Worm (Caenorhabditis elegans) whole organism, L4 larva: ENCODE measurements around the gene F39G3.2.

Experiments used
- F10B5.3 ChIP-seq: sonication (generic microtip); optimal IDR thresholded peaks from 2 replicates; lab custom pipeline; 2016; ENCODE audit warnings: mild to moderate bottlenecking, missing genetic modification characterization, missing compliant biosample characterization
- F26F4.8 ChIP-seq: fragments of 200-800 bp; sonication (Bioruptor generic); conservative IDR thresholded peaks from 2 replicates; pipeline ENCODE4 v1.3.6; 2022; ENCODE audit warnings: missing genetic modification characterization, missing compliant biosample characterization
- F37D6.2 ChIP-seq: sonication (generic microtip); optimal IDR thresholded peaks from 2 replicates; lab custom pipeline; 2016; ENCODE audit warnings: mild to moderate bottlenecking, missing genetic modification characterization, missing compliant biosample characterization
- ZK546.5 ChIP-seq, 2 experiments: sonication (generic microtip); optimal IDR thresholded peaks; 2 replicates each; lab custom pipeline; 2017; ENCODE audit warnings: missing biosample characterization in 2 of 2, missing genetic modification characterization in 2 of 2
- aha-1 ChIP-seq: fragments of 150-350 bp; peaks from one replicate; lab custom pipeline; 2014; ENCODE audit warnings: missing biosample characterization, missing genetic modification characterization
- ceh-20 ChIP-seq: fragments of 200-800 bp; sonication (Bioruptor generic); IDR thresholded peaks from 2 replicates; pipeline ENCODE4 v1.3.6; 2022; ENCODE audit warnings: missing genetic modification reagents, missing genetic modification characterization, missing compliant biosample characterization
- ceh-44 ChIP-seq: fragments of 200-800 bp; sonication (Bioruptor generic); IDR thresholded peaks from 2 replicates; pipeline ENCODE4 v1.3.6; 2022; ENCODE audit warnings: missing genetic modification reagents, missing genetic modification characterization, missing compliant biosample characterization
- cey-2 ChIP-seq: sonication (generic microtip); optimal IDR thresholded peaks from 3 replicates; lab custom pipeline; 2017; ENCODE audit warnings: missing genetic modification characterization, mild to moderate bottlenecking, missing compliant biosample characterization, antibody characterized with exemption, borderline replicate concordance; ENCODE audit not compliant: insufficient read depth
- ctbp-1 ChIP-seq: fragments of 200-800 bp; sonication (Bioruptor generic); IDR thresholded peaks from 2 replicates; pipeline ENCODE4 v1.3.6; 2022; ENCODE audit warnings: missing genetic modification reagents, missing genetic modification characterization, missing compliant biosample characterization
- daf-12 ChIP-seq: fragments of 150-350 bp; optimal IDR thresholded peaks from 2 replicates; lab custom pipeline; 2014; ENCODE audit warnings: missing biosample characterization, missing genetic modification reagents, missing genetic modification characterization
- dmd-6 ChIP-seq: fragments of 200-800 bp; sonication (Bioruptor generic); IDR thresholded peaks from 2 replicates; pipeline ENCODE4 v1.3.6; 2022; ENCODE audit warnings: missing genetic modification reagents, missing genetic modification characterization, missing compliant biosample characterization
- fkh-10 ChIP-seq: fragments of 150-350 bp; optimal IDR thresholded peaks from 2 replicates; lab custom pipeline; 2014; ENCODE audit warnings: missing biosample characterization, missing genetic modification reagents, missing genetic modification characterization
- gei-8 ChIP-seq: fragments of 200-800 bp; sonication (Bioruptor generic); optimal IDR thresholded peaks from 2 replicates; lab custom pipeline; 2018; ENCODE audit warnings: mild to moderate bottlenecking, missing genetic modification characterization, missing compliant biosample characterization
- hlh-11 ChIP-seq: fragments of 200-800 bp; sonication (Bioruptor generic); optimal IDR thresholded peaks from 2 replicates; lab custom pipeline; 2018; ENCODE audit warnings: mild to moderate bottlenecking, missing genetic modification characterization, missing compliant biosample characterization
- lim-7 ChIP-seq: fragments of 200-800 bp; sonication (Bioruptor generic); IDR thresholded peaks from 2 replicates; pipeline ENCODE4 v1.3.6; 2022; ENCODE audit warnings: missing genetic modification characterization, missing compliant biosample characterization
- lin-38 ChIP-seq: fragments of 200-800 bp; sonication (Bioruptor generic); IDR thresholded peaks from 2 replicates; pipeline ENCODE4 v1.3.6; 2022; ENCODE audit warnings: missing genetic modification reagents, missing genetic modification characterization, missing compliant biosample characterization
- lir-3 ChIP-seq: sonication (generic microtip); optimal IDR thresholded peaks from 2 replicates; lab custom pipeline; 2016; ENCODE audit warnings: mild to moderate bottlenecking, missing genetic modification characterization, missing compliant biosample characterization
- madf-9 ChIP-seq: fragments of 200-800 bp; sonication (Bioruptor generic); conservative IDR thresholded peaks from 2 replicates; pipeline ENCODE4 v1.3.6; 2022; ENCODE audit warnings: missing genetic modification reagents, missing genetic modification characterization, missing compliant biosample characterization
- mdt-29 ChIP-seq: fragments of 200-800 bp; sonication (Bioruptor generic); IDR thresholded peaks from 2 replicates; pipeline ENCODE4 v1.3.6; 2022; ENCODE audit warnings: missing genetic modification reagents, missing genetic modification characterization, missing compliant biosample characterization
- nhr-111 ChIP-seq: fragments of 200-800 bp; sonication (Bioruptor generic); optimal IDR thresholded peaks from 2 replicates; lab custom pipeline; 2018; ENCODE audit warnings: mild to moderate bottlenecking, missing genetic modification characterization, missing compliant biosample characterization
- skn-1 ChIP-seq: fragments of 150-350 bp; optimal IDR thresholded peaks from 2 replicates; lab custom pipeline; 2014; ENCODE audit warnings: missing biosample characterization, missing genetic modification characterization
- tag-97 ChIP-seq: fragments of 200-800 bp; sonication (Bioruptor generic); IDR thresholded peaks from 2 replicates; pipeline ENCODE4 v1.3.6; 2022; ENCODE audit warnings: missing genetic modification characterization, missing compliant biosample characterization
- unc-62 ChIP-seq, 3 experiments: fragments of 150-350 bp in 1 of 3; sonication (generic microtip); optimal IDR thresholded peaks in 2 of 3; peaks in 1 of 3; 1 replicate in 1 of 3; 2 replicates in 2 of 3; lab custom pipeline; 2014 to 2017; ENCODE audit warnings: missing biosample characterization in 3 of 3, missing genetic modification characterization in 3 of 3, missing genetic modification reagents in 3 of 3, missing genotype in 1 of 3
- zfp-2 ChIP-seq: sonication (generic microtip); optimal IDR thresholded peaks from 2 replicates; lab custom pipeline; 2016; ENCODE audit warnings: mild to moderate bottlenecking, missing genetic modification characterization, missing compliant biosample characterization
- zip-11 ChIP-seq: fragments of 200-800 bp; sonication (Bioruptor generic); IDR thresholded peaks from 2 replicates; pipeline ENCODE4 v1.3.6; 2022; ENCODE audit warnings: missing genetic modification characterization, missing compliant biosample characterization
- ztf-7 ChIP-seq: fragments of 150-350 bp; optimal IDR thresholded peaks from 2 replicates; lab custom pipeline; 2014; ENCODE audit warnings: missing biosample characterization, missing genetic modification characterization

F39G3.2 gene

DNA sequence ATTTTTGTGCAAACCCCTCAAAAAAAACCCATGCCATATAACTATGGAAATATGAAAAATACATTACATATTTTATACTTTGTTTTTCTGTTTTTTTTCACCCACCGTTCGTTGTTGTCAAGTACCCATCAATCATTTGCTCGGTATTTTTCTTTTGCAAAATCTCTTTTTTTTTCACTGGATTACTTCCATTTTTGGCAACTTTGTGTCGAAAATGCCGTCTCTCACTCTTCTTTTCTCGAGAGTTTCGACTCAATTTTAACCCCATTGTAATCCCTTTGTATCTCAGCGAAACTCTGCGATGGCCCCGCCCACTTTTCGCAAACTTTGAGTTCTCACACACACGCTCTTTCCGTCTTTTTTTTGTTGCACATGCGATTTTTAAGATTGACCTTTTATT is 37.5 kb downstream of the F39G3.2 start:
- peak in 1 of 2 experiments; percentile 68 for TF ChIP-seq unc-62 (GFP tag; optimal IDR thresholded peaks at IDR 0.05 in 1 of 2; lab: Kevin White, UChicago)
- TF ChIP-seq unc-62 (tag; optimal IDR thresholded peaks at IDR 0.05; lab: Kevin White, UChicago), result no peak
- TF ChIP-seq madf-9, result no peak
- TF ChIP-seq ceh-20 (GFP tag; lab: Robert Waterston, UW), result 0 out of 2 replicates have a peak, but pooled peaks have one; percentile 32

DNA sequence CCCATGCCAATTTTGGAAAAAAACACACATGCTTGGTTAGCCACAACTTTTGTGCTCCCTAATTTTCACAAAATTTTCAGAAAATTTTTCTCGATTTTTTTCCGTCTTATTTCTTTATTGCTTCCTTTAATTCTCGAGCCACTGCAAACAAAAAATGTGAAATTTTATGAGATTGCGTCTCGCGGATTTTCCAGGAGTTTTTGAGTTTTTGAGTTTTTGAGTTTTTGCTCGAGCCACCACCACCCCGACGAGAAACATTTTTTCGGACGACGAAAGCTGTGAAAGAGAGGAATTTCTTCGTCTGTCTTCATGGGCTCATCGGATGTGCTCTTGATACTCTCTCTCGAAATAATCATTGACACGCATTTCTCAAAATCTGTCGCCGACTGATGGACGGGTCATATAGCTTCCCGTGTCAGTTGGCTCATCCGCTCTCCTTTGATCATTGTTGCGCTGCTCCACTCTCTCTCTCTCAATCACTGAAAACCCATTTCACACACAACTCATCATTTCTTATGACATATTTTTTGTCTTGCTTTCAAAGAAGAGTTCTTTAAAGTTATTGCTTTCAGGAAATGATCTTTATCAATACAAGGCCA is 39.9 kb downstream of the F39G3.2 start, which contains the start of gene C18G1.1:
Gene C18G1.1, plus strand, starts transcription at position 573 of the 599 bp plus-strand sequence.
- TF ChIP-seq ztf-7 (tag; lab: Kevin White, UChicago) (no peak), unc-62 (GFP tag; optimal IDR thresholded peaks at IDR 0.05 in 1 of 2; lab: Kevin White, UChicago) (peak in 1 of 2 experiments; percentile 94), unc-62 (tag; optimal IDR thresholded peaks at IDR 0.05; lab: Kevin White, UChicago) (no peak)
- TF ChIP-seq, all 104 proteins: peak for 1

DNA sequence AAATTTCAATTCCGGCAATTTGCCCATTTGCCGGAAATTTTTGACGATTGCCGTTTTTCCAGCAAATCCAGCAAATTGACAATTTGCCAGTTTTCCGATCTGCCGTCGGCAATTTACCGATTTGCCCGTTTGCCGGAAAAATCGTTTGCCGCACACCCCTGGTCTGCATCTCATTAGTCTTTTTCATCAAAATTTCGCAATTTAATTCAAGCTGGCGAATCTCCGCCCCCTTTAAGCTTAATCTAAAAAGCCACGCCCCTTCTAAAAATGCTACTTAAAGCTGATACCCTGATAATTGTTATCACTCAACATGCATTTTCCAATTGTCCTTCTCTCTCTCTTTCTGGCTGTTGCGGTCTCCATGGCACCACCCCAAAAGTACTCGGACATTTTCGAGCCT is 45.7 kb downstream of the F39G3.2 start, which contains the start of gene Y60C6A.1:
Gene Y60C6A.1, plus strand, starts transcription at position 301 of the 400 bp plus-strand sequence.
- TF ChIP-seq nhr-111 (GFP tag; lab: Kevin White, UChicago) (no peak), ceh-20 (GFP tag; lab: Robert Waterston, UW) (no peak), aha-1 (tag; lab: Kevin White, UChicago) (peak; percentile 59), F37D6.2 (no peak), mdt-29 (GFP tag; lab: Robert Waterston, UW) (no peak), skn-1 (tag; lab: Kevin White, UChicago) (no peak), ceh-44 (GFP tag; lab: Robert Waterston, UW) (no peak)

DNA sequence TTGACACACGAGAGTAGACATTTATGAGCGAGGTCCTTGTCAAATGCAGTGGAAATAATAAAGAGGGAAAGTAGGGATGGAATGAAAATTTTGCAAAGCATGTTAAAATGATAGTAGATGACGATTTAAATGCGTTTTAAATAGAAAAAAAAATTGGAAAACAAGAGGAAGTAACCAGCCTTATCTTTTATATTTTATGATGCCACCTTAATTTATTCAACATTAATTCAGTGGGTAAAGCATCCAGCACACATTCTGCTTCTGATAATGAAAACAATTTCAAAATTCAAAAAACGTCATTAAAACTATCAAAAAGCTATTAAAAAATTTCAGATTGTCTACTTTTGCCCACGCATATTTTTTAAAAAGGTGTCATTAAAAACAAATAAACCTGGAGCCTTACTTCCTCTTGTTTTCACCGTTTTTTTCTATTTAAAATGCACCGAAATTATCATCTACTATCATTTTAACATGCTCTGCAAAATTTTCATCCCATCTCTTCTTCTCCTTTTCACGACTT is 47.8 kb downstream of the F39G3.2 start, which contains the start of the genes Y60C6A.2 and Y60C6A.3:
Gene Y60C6A.2, minus strand, starts transcription at position 101 of the 520 bp plus-strand sequence.
Gene Y60C6A.3, plus strand, starts transcription at position 470 of the 520 bp plus-strand sequence.
- TF ChIP-seq hlh-11 (tag; lab: Kevin White, UChicago) (no peak), aha-1 (tag; lab: Kevin White, UChicago) (peak; percentile 44)

DNA sequence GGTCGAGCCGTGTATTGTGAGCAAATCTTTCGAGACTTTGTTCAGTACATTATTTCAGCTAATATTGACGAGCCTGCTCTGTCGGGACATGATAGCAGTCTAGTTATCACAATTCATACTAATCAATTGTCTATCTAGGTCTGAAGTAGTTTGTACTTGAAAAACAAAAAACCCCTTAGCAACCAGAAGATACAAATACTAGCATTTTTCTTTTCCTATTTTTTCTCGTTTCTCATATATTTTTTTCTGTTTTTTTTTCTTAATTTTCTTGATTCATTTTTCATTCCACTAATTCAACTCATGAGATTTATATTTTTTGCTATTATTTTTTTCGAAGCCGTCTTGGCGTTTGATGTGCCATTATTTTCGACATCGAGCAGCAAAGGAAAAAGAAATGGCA is 49.5 kb downstream of the F39G3.2 start, which contains the start of gene R02F11.9:
Gene R02F11.9, plus strand, starts transcription at position 301 of the 400 bp plus-strand sequence.
- TF ChIP-seq F10B5.3 (tag; lab: Kevin White, UChicago) (no peak), fkh-10 (GFP tag; lab: Kevin White, UChicago) (no peak), zfp-2 (tag; lab: Kevin White, UChicago) (no peak), lin-38 (GFP tag; lab: Robert Waterston, UW) (no peak), ZK546.5 (tag; optimal IDR thresholded peaks at IDR 0.05; lab: Kevin White, UChicago) (no peak), F26F4.8 (GFP tag; lab: Robert Waterston, UW) (no peak), skn-1 (tag; lab: Kevin White, UChicago) (no peak), lir-3 (tag; lab: Kevin White, UChicago) (no peak), lim-7 (GFP tag; lab: Robert Waterston, UW) (no peak), cey-2 (tag; lab: Kevin White, UChicago) (no peak)

DNA sequence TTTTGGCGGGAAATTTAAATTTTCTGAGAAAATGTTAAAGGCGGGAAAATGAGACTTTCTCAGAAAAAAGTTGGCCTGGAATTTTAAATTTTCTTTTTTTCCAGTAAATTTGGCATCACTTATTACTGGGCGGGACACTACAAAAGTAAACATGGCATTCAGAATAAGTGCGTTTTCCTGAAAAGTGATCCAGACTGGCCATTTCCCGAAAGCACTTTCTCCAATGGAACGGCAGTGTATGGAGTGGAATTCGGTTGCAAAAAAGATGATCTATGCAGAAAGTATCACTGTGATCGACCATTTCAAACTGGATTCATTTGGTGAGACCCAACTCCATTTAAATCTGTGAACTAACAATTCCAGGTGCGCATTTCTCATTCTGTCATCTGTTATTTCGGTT is 50.2 kb downstream of the F39G3.2 start:
- peak in 1 of 2 experiments; percentile 32 for TF ChIP-seq unc-62 (GFP tag; optimal IDR thresholded peaks at IDR 0.05 in 1 of 2; lab: Kevin White, UChicago)
- TF ChIP-seq unc-62 (tag; optimal IDR thresholded peaks at IDR 0.05; lab: Kevin White, UChicago), result no peak
- no peak for TF ChIP-seq tag-97 (GFP tag; lab: Robert Waterston, UW)
- peak; percentile 91 for TF ChIP-seq aha-1 (tag; lab: Kevin White, UChicago)
- no peak for TF ChIP-seq F26F4.8 (GFP tag; lab: Robert Waterston, UW)

DNA sequence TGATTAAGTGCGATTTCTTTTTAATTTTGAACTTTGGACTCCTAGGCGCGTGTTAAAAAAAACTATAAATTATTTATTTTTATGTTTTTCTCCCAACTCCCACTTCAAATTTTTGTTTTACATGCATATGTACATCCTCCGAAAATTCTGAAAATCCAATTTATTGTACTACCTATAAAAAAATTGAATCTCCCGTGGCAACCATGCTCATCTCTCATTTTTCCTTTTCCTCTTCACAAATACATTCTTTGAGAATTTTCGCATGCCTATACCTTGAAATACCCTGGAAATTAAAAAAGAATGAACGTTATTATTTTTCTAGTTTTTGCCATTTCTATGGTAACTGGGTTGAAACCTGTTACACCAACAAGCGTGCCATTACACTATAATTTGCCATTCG is 51.2 kb downstream of the F39G3.2 start, which contains the start of gene R02F11.10:
Gene R02F11.10, plus strand, starts transcription at position 301 of the 400 bp plus-strand sequence.
- TF ChIP-seq zip-11 (GFP tag; lab: Robert Waterston, UW) (no peak), ZK546.5 (tag; optimal IDR thresholded peaks at IDR 0.05; lab: Kevin White, UChicago) (no peak), hlh-11 (tag; lab: Kevin White, UChicago) (no peak), dmd-6 (GFP tag; lab: Robert Waterston, UW) (no peak), aha-1 (tag; lab: Kevin White, UChicago) (peak; percentile 37), ctbp-1 (GFP tag; lab: Robert Waterston, UW) (no peak), F10B5.3 (tag; lab: Kevin White, UChicago) (no peak), gei-8 (GFP tag; lab: Kevin White, UChicago) (no peak), daf-12 (tag; lab: Kevin White, UChicago) (no peak)
